Fruit fly (Drosophila melanogaster): ENCODE measurements around the gene Ccdc85.
A peak's percentile ranks its signal among the peaks of the same experiment; 100 is the strongest.

Ccdc85 gene

dm6 chr2L:3037153-3037579 is 38.1 kb downstream of the Ccdc85 start, which contains the start of the genes CG17260 and SerRS (continued):
- peak; percentile 95 for TF ChIP-seq CG2712 (tag; optimal IDR thresholded peaks at IDR 0.05)
- TF ChIP-seq ftz-f1 (GFP tag; optimal IDR thresholded peaks at IDR 0.05) = peak; percentile 66
- TF ChIP-seq Opbp (GFP tag; IDR thresholded peaks at IDR 0.05; ENCODE audit: partially characterized antibody) = no peak
- TF ChIP-seq CG6175 (GFP tag; IDR thresholded peaks at IDR 0.05) = peak; percentile 82
- TF ChIP-seq Bteb2 (GFP tag; optimal IDR thresholded peaks at IDR 0.05) = peak; percentile 93
- TF ChIP-seq CG7987 (GFP tag; optimal IDR thresholded peaks at IDR 0.05) = peak; percentile 78
- peak; percentile 75 for TF ChIP-seq GATAe (GFP tag; conservative IDR thresholded peaks at IDR 0.05)
- TF ChIP-seq zen2 (GFP tag; IDR thresholded peaks at IDR 0.05; ENCODE audit: partially characterized antibody) = no peak; the same call in 2 of the 3 replicates
- peak; percentile 76 for TF ChIP-seq BtbVII (GFP tag; optimal IDR thresholded peaks at IDR 0.05)
- TF ChIP-seq Lhr (GFP tag; optimal IDR thresholded peaks at IDR 0.05) = no peak
- peak; percentile 87 for TF ChIP-seq CG4854 (GFP tag; optimal IDR thresholded peaks at IDR 0.05)
- TF ChIP-seq onecut (GFP tag; IDR thresholded peaks at IDR 0.05) = peak; percentile 67
- TF ChIP-seq slp2 (GFP tag; optimal IDR thresholded peaks at IDR 0.05) = peak; percentile 91
- peak; percentile 88 for TF ChIP-seq CG15514 (GFP tag; optimal IDR thresholded peaks at IDR 0.05)
- peak; percentile 73 for TF ChIP-seq gsb (GFP tag; IDR thresholded peaks at IDR 0.05)
- TF ChIP-seq esg (GFP tag; conservative IDR thresholded peaks at IDR 0.05) = peak; percentile 96
- peak; percentile 86 for TF ChIP-seq NC2β (GFP tag; optimal IDR thresholded peaks at IDR 0.05)
- no peak for TF ChIP-seq Trl (optimal IDR thresholded peaks at IDR 0.05)
- TF ChIP-seq Trl (GFP tag; optimal IDR thresholded peaks at IDR 0.05) = peak; percentile 95
- peak; percentile 74 for TF ChIP-seq CG17186 (GFP tag; optimal IDR thresholded peaks at IDR 0.05)
- peak; percentile 97 for TF ChIP-seq zfh2 (GFP tag; optimal IDR thresholded peaks at IDR 0.05)
- TF ChIP-seq Dll (GFP tag; IDR thresholded peaks at IDR 0.05; ENCODE audit: partially characterized antibody) = peak; percentile 69
- peak; percentile 91 for TF ChIP-seq Atf6 (GFP tag; IDR thresholded peaks at IDR 0.05)
- peak; percentile 78 for TF ChIP-seq CG6683 (GFP tag; optimal IDR thresholded peaks at IDR 0.05)
- TF ChIP-seq maf-S (GFP tag; optimal IDR thresholded peaks at IDR 0.05) = peak; percentile 93
- peak; percentile 67 for TF ChIP-seq CG12219 (GFP tag; optimal IDR thresholded peaks at IDR 0.05)
- peak; percentile 87 for TF ChIP-seq twi (tag; optimal IDR thresholded peaks at IDR 0.05)
- peak; percentile 85; the same call in 1 of the 2 replicates for TF ChIP-seq HLH3B (GFP tag; IDR thresholded peaks at IDR 0.05)
- peak; percentile 98 for TF ChIP-seq row (GFP tag; IDR thresholded peaks at IDR 0.05)
- TF ChIP-seq prd (optimal IDR thresholded peaks at IDR 0.05) = no peak
- TF ChIP-seq prd (GFP tag; IDR thresholded peaks at IDR 0.05) = peak; percentile 98
- peak; percentile 94 for TF ChIP-seq CG7839 (tag; optimal IDR thresholded peaks at IDR 0.05)
- peak; percentile 87 for TF ChIP-seq HHEX (GFP tag; optimal IDR thresholded peaks at IDR 0.05)
- peak; percentile 94 for TF ChIP-seq CG6689 (GFP tag; IDR thresholded peaks at IDR 0.05)
- TF ChIP-seq CG7357 (GFP tag; IDR thresholded peaks at IDR 0.05) = peak; percentile 86
- TF ChIP-seq Side (GFP tag; optimal IDR thresholded peaks at IDR 0.05) = peak; percentile 90
- peak; percentile 86 for TF ChIP-seq cato (GFP tag; optimal IDR thresholded peaks at IDR 0.05; ENCODE audit: borderline replicate concordance)
- TF ChIP-seq dmrt99B (tag; optimal IDR thresholded peaks at IDR 0.05) = no peak
- peak; percentile 83 for TF ChIP-seq cwo (GFP tag; optimal IDR thresholded peaks at IDR 0.05)
- TF ChIP-seq CG8765 (GFP tag; IDR thresholded peaks at IDR 0.05) = peak; percentile 84; the same call in 1 of the 2 replicates
- peak; percentile 89 for TF ChIP-seq CG18764 (GFP tag; optimal IDR thresholded peaks at IDR 0.05)
- TF ChIP-seq lbe (GFP tag; optimal IDR thresholded peaks at IDR 0.05) = peak; percentile 93
- TF ChIP-seq chm (GFP tag; IDR thresholded peaks at IDR 0.05) = peak; percentile 36; the same call in 1 of the 2 replicates
- peak; percentile 73 for TF ChIP-seq CG3838 (GFP tag; optimal IDR thresholded peaks at IDR 0.05)
- TF ChIP-seq Sry-β (GFP tag; optimal IDR thresholded peaks at IDR 0.05) = peak; percentile 42
- TF ChIP-seq jumu (GFP tag; optimal IDR thresholded peaks at IDR 0.05) = peak; percentile 95
- 0 out of 4 replicates have a peak, but pooled peaks have one; percentile 26 for TF ChIP-seq chinmo (GFP tag; IDR thresholded peaks at IDR 0.05; ENCODE audit: partially characterized antibody)
- TF ChIP-seq Hr51 (GFP tag; optimal IDR thresholded peaks at IDR 0.05) = peak in 1 of 2 experiments; percentile 88
- peak; percentile 93 for TF ChIP-seq shn (GFP tag; optimal IDR thresholded peaks at IDR 0.05)
- peak; percentile 99 for TF ChIP-seq Elba2 (GFP tag; optimal IDR thresholded peaks at IDR 0.05)

All from whole organism, embryonic.